Fruit fly (Drosophila melanogaster) whole organism, prepupa: ENCODE measurements around the gene Eip75B.

Source experiments
- Blimp-1 ChIP-seq: fragments of 200-800 bp; sonication (Bioruptor generic); optimal IDR thresholded peaks from 3 replicates; lab custom pipeline; 2017; ENCODE audit warnings: missing biosample characterization, missing genetic modification characterization, mild to moderate bottlenecking, moderate library complexity, missing genetic modification reagents
- CG1621 ChIP-seq: fragments of 200-800 bp; sonication (Bioruptor generic); optimal IDR thresholded peaks from 3 replicates; lab custom pipeline; 2018; ENCODE audit warnings: missing biosample characterization, mild to moderate bottlenecking, missing genetic modification characterization
- CG16779 ChIP-seq: fragments of 200-800 bp; sonication (Bioruptor generic); optimal IDR thresholded peaks from 3 replicates; lab custom pipeline; 2017; ENCODE audit warnings: missing biosample characterization, mild to moderate bottlenecking, missing genetic modification characterization
- Eip93F ChIP-seq: fragments of 200-800 bp; sonication (Bioruptor generic); optimal IDR thresholded peaks from 2 replicates; lab custom pipeline; 2016; ENCODE audit warnings: missing biosample characterization, mild to moderate bottlenecking, missing genetic modification characterization
- Gug ChIP-seq: fragments of 200-800 bp; sonication (Bioruptor generic); IDR thresholded peaks from 2 replicates; pipeline ENCODE4 v1.3.6; 2022; ENCODE audit warnings: missing biosample characterization, missing genetic modification characterization
- Hr39 ChIP-seq: fragments of 200-800 bp; sonication (Bioruptor generic); optimal IDR thresholded peaks from 2 replicates; lab custom pipeline; 2016; ENCODE audit warnings: missing biosample characterization, missing genetic modification characterization
- Lpt ChIP-seq: fragments of 200-800 bp; sonication (Bioruptor generic); optimal IDR thresholded peaks from 3 replicates; lab custom pipeline; 2016; ENCODE audit warnings: missing biosample characterization, missing genetic modification characterization
- OdsH ChIP-seq: fragments of 200-800 bp; sonication (Bioruptor generic); optimal IDR thresholded peaks from 3 replicates; lab custom pipeline; 2016; ENCODE audit warnings: missing biosample characterization, missing genetic modification characterization
- achi ChIP-seq: fragments of 200-800 bp; sonication (Bioruptor generic); optimal IDR thresholded peaks from 3 replicates; lab custom pipeline; 2016; ENCODE audit warnings: missing biosample characterization, missing genetic modification characterization

DNA sequence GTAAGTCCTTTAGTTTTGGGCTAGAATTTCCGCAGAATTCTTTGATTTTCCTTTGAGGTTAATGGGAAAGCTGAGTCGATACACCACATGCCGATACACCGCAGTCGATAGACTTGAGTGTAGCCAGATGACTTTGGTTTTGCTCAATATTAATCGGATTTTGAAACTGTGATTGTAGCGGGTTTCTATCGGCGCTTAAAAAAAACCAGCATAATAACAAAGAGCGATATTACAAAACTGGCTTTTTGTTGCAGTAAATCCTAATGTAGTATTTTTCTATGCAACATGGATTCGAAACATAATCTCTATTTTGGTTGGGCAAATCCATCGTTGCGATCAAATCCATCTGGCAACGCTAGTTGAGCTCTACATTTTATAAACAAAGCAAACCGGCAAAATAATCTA lies 45.0 kb upstream of the Eip75B start, which contains the start of the genes Polr3D and mus304:
- no peak for TF ChIP-seq CG1621
- TF ChIP-seq achi (GFP tag; lab: Kevin White, UChicago): no peak
- no peak for TF ChIP-seq Lpt
- no peak for TF ChIP-seq CG16779 (tag; lab: Kevin White, UChicago)
- TF ChIP-seq Gug (GFP tag; lab: Robert Waterston, UW): no peak
- TF ChIP-seq OdsH (GFP tag; lab: Kevin White, UChicago): no peak
- TF ChIP-seq Eip93F (GFP tag; lab: Kevin White, UChicago): no peak
- TF ChIP-seq Blimp-1 (GFP tag; lab: Kevin White, UChicago): no peak
- TF ChIP-seq Hr39: peak; percentile 11
